Fruit fly (Drosophila melanogaster) whole organism, embryonic: ENCODE results near the gene Mgat4a.

Experiments used
- Awh ChIP-seq: fragments of 200-800 bp; sonication (Bioruptor generic); IDR thresholded peaks from 2 replicates; pipeline ENCODE4, ENCODE4 v1.3.6; 2022; ENCODE audit warnings: missing biosample characterization, missing genetic modification characterization
- B-H2 ChIP-seq: fragments of 200-800 bp; sonication (Bioruptor generic); optimal IDR thresholded peaks from 2 replicates; lab custom pipeline; 2018; ENCODE audit warnings: missing biosample characterization, mild to moderate bottlenecking, missing genetic modification characterization
- Bgb ChIP-seq: fragments of 200-800 bp; sonication (Bioruptor generic); IDR thresholded peaks from 2 replicates; pipeline ENCODE4 v1.3.6; 2022; ENCODE audit warnings: missing biosample characterization, missing genetic modification characterization; ENCODE audit not compliant: partially characterized antibody
- CG10565 ChIP-seq: fragments of 200-800 bp; sonication (Bioruptor generic); optimal IDR thresholded peaks from 3 replicates; lab custom pipeline; 2016; ENCODE audit warnings: missing biosample characterization, mild to moderate bottlenecking, missing genetic modification characterization
- CG10654 ChIP-seq: fragments of 200-800 bp; sonication (Bioruptor generic); optimal IDR thresholded peaks from 2 replicates; lab custom pipeline; 2016; ENCODE audit warnings: missing biosample characterization, missing genetic modification characterization
- CG11695 ChIP-seq: fragments of 200-800 bp; sonication (Bioruptor generic); IDR thresholded peaks from 3 replicates; pipeline ENCODE4 v1.3.6; 2022; ENCODE audit warnings: missing biosample characterization, missing genetic modification characterization
- CG12104 ChIP-seq: fragments of 200-800 bp; sonication (Bioruptor generic); optimal IDR thresholded peaks from 3 replicates; lab custom pipeline; 2016; ENCODE audit warnings: missing biosample characterization, missing genetic modification characterization
- CG13624 ChIP-seq: fragments of 200-800 bp; sonication (Bioruptor generic); optimal IDR thresholded peaks from 2 replicates; lab custom pipeline; 2016; ENCODE audit warnings: missing biosample characterization, missing genetic modification characterization
- CG14441 ChIP-seq: fragments of 200-800 bp; sonication (Bioruptor generic); IDR thresholded peaks from 2 replicates; pipeline ENCODE4 v1.3.6; 2022; ENCODE audit warnings: missing biosample characterization, missing genetic modification characterization
- CG14710 ChIP-seq: fragments of 200-800 bp; sonication (Bioruptor generic); optimal IDR thresholded peaks from 3 replicates; lab custom pipeline; 2019; ENCODE audit warnings: missing biosample characterization, mild to moderate bottlenecking, missing genetic modification characterization, moderate library complexity
- CG15601 ChIP-seq: fragments of 200-800 bp; sonication (Bioruptor generic); optimal IDR thresholded peaks from 3 replicates; lab custom pipeline; 2019; ENCODE audit warnings: missing biosample characterization, mild to moderate bottlenecking, missing genetic modification characterization, moderate library complexity
- CG16813 ChIP-seq: fragments of 200-800 bp; sonication (Bioruptor generic); IDR thresholded peaks from 3 replicates; pipeline ENCODE4 v1.3.6; 2022; ENCODE audit warnings: missing biosample characterization, missing genetic modification characterization; ENCODE audit not compliant: partially characterized antibody
- CG2116 ChIP-seq: fragments of 200-800 bp; sonication (Bioruptor generic); optimal IDR thresholded peaks from 3 replicates; lab custom pipeline; 2018; ENCODE audit warnings: missing biosample characterization, mild to moderate bottlenecking, missing genetic modification characterization
- CG2199 ChIP-seq: fragments of 200-800 bp; sonication (Bioruptor generic); IDR thresholded peaks from 3 replicates; pipeline ENCODE4 v1.3.6; 2022; ENCODE audit warnings: missing biosample characterization, missing genetic modification characterization
- CG33213 ChIP-seq: fragments of 200-800 bp; sonication (Bioruptor generic); optimal IDR thresholded peaks from 3 replicates; lab custom pipeline; 2016; ENCODE audit warnings: missing biosample characterization, missing genetic modification characterization
- CG7372 ChIP-seq: fragments of 200-800 bp; sonication (Bioruptor generic); IDR thresholded peaks from 2 replicates; pipeline ENCODE4 v1.3.6; 2022; ENCODE audit warnings: missing biosample characterization, missing genetic modification characterization
- CG9932 ChIP-seq: fragments of 200-800 bp; sonication (Bioruptor generic); IDR thresholded peaks from 2 replicates; pipeline ENCODE4 v1.3.6; 2022; ENCODE audit warnings: missing biosample characterization, missing genetic modification characterization
- Dfd ChIP-seq, 2 experiments: fragments of >200 bp; optimal IDR thresholded peaks; 2 replicates each; lab custom pipeline; 2017; ENCODE audit warnings: missing biosample characterization in 2 of 2, missing genetic modification characterization in 2 of 2
- Dref ChIP-seq: fragments of 200-800 bp; sonication (Bioruptor generic); IDR thresholded peaks from 2 replicates; pipeline ENCODE4 v1.3.6; 2022; ENCODE audit warnings: missing biosample characterization, missing genetic modification characterization
- Elba2 ChIP-seq: fragments of 200-800 bp; sonication (Bioruptor generic); optimal IDR thresholded peaks from 3 replicates; lab custom pipeline; 2016; ENCODE audit warnings: missing biosample characterization, missing genetic modification characterization
- Fer1 ChIP-seq: fragments of 200-800 bp; sonication (Bioruptor generic); optimal IDR thresholded peaks from 2 replicates; lab custom pipeline; 2017; ENCODE audit warnings: missing biosample characterization, mild to moderate bottlenecking, missing genetic modification characterization
- Fer2 ChIP-seq: fragments of 200-800 bp; sonication (Bioruptor generic); optimal IDR thresholded peaks from 2 replicates; lab custom pipeline; 2018; ENCODE audit warnings: missing biosample characterization, mild to moderate bottlenecking, missing genetic modification characterization, moderate library complexity
- Hmr ChIP-seq: fragments of 200-800 bp; sonication (Bioruptor generic); optimal IDR thresholded peaks from 3 replicates; lab custom pipeline; 2017; ENCODE audit warnings: mild to moderate bottlenecking, missing biosample characterization, missing genetic modification reagents, missing genetic modification characterization
- Hr51 ChIP-seq, 2 experiments: fragments of 200-800 bp; sonication (Bioruptor generic); optimal IDR thresholded peaks; 2 replicates in 1 of 2; 3 replicates in 1 of 2; lab custom pipeline; 2016 to 2018; ENCODE audit warnings: missing biosample characterization in 2 of 2, missing genetic modification characterization in 2 of 2, mild to moderate bottlenecking in 1 of 2, moderate library complexity in 1 of 2
- MBD-R2 ChIP-seq: fragments of 200-800 bp; sonication (Bioruptor generic); IDR thresholded peaks from 2 replicates; pipeline ENCODE4 v1.3.6; 2022; ENCODE audit warnings: missing biosample characterization, missing genetic modification characterization
- NK7.1 ChIP-seq: fragments of 200-800 bp; sonication (Bioruptor generic); optimal IDR thresholded peaks from 3 replicates; lab custom pipeline; 2016; ENCODE audit warnings: missing biosample characterization, missing genetic modification characterization
- Nf-YA ChIP-seq: fragments of 200-800 bp; sonication (Bioruptor generic); IDR thresholded peaks from 2 replicates; pipeline ENCODE4 v1.3.6; 2022; ENCODE audit warnings: missing biosample characterization, missing genetic modification characterization
- Ptx1 ChIP-seq: fragments of 200-800 bp; sonication (Bioruptor generic); IDR thresholded peaks from 2 replicates; pipeline ENCODE4 v1.3.6; 2022; ENCODE audit warnings: missing biosample characterization, missing genetic modification characterization
- Ravus ChIP-seq: fragments of 200-800 bp; sonication (Bioruptor generic); IDR thresholded peaks from 2 replicates; pipeline ENCODE4 v1.3.6; 2022; ENCODE audit warnings: missing biosample characterization, missing genetic modification characterization
- Xrp1 ChIP-seq: fragments of 200-800 bp; sonication (Bioruptor generic); IDR thresholded peaks from 2 replicates; pipeline ENCODE4 v1.3.6; 2022; ENCODE audit warnings: missing biosample characterization, missing genetic modification characterization
- bigmax ChIP-seq: fragments of 200-800 bp; sonication (Bioruptor generic); optimal IDR thresholded peaks from 2 replicates; lab custom pipeline; 2018; ENCODE audit warnings: missing biosample characterization, mild to moderate bottlenecking, missing genetic modification characterization
- caup ChIP-seq: fragments of 200-800 bp; sonication (Bioruptor generic); optimal IDR thresholded peaks from 3 replicates; lab custom pipeline; 2017; ENCODE audit warnings: missing biosample characterization, mild to moderate bottlenecking, missing genetic modification characterization, moderate library complexity; ENCODE audit not compliant: severe bottlenecking
- chif ChIP-seq, 2 experiments: fragments of 200-800 bp; sonication (Bioruptor generic); optimal IDR thresholded peaks; 3 replicates each; lab custom pipeline; 2016; ENCODE audit warnings: missing biosample characterization in 2 of 2, missing genetic modification characterization in 2 of 2
- crol ChIP-seq: fragments of 200-800 bp; sonication (Bioruptor generic); IDR thresholded peaks from 2 replicates; pipeline ENCODE4 v1.3.6; 2022; ENCODE audit warnings: missing biosample characterization, missing genetic modification characterization
- dati ChIP-seq: fragments of 200-800 bp; sonication (Bioruptor generic); IDR thresholded peaks from 2 replicates; pipeline ENCODE4 v1.3.6; 2022; ENCODE audit warnings: missing biosample characterization, missing genetic modification characterization
- gcm ChIP-seq: fragments of 200-800 bp; sonication (Bioruptor generic); optimal IDR thresholded peaks from 2 replicates; lab custom pipeline; 2019; ENCODE audit warnings: missing biosample characterization, mild to moderate bottlenecking, missing genetic modification characterization, moderate library complexity
- grau ChIP-seq: fragments of 200-800 bp; optimal IDR thresholded peaks from 3 replicates; lab custom pipeline; 2019; ENCODE audit warnings: missing biosample characterization, mild to moderate bottlenecking, missing genetic modification characterization, moderate library complexity
- grn ChIP-seq: fragments of 200-800 bp; sonication (Bioruptor generic); optimal IDR thresholded peaks from 3 replicates; lab custom pipeline; 2017; ENCODE audit warnings: missing biosample characterization, missing genetic modification characterization
- gt ChIP-seq: fragments of 200-800 bp; sonication (Bioruptor generic); IDR thresholded peaks from 2 replicates; pipeline ENCODE4 v1.3.6; 2022; ENCODE audit warnings: missing biosample characterization, missing genetic modification characterization
- onecut ChIP-seq: fragments of 200-800 bp; sonication (Bioruptor generic); IDR thresholded peaks from 2 replicates; pipeline ENCODE4 v1.3.6; 2022; ENCODE audit warnings: missing biosample characterization, missing genetic modification characterization
- pan ChIP-seq, 4 experiments: fragments of >200 bp in 3 of 4; fragments of 200-800 bp in 1 of 4; sonication (Bioruptor generic) in 1 of 4; optimal IDR thresholded peaks in 3 of 4; IDR thresholded peaks in 1 of 4; 2 replicates each; pipeline versions ENCODE4 v1.3.6 to Lab custom; 2017 to 2022; ENCODE audit warnings: missing biosample characterization in 2 of 4, missing genetic modification characterization in 2 of 4, mixed read lengths in 1 of 4
- peb ChIP-seq: fragments of 200-800 bp; sonication (Bioruptor generic); IDR thresholded peaks from 2 replicates; pipeline ENCODE4 v1.3.6; 2022; ENCODE audit warnings: missing biosample characterization, missing genetic modification characterization
- pnt ChIP-seq: fragments of 200-800 bp; sonication (Bioruptor generic); optimal IDR thresholded peaks from 3 replicates; lab custom pipeline; 2016; ENCODE audit warnings: missing biosample characterization, missing genetic modification characterization
- run ChIP-seq: fragments of 200-800 bp; sonication (Bioruptor generic); optimal IDR thresholded peaks from 3 replicates; lab custom pipeline; 2018; ENCODE audit warnings: missing biosample characterization, mild to moderate bottlenecking, missing genetic modification characterization
- sc ChIP-seq, 3 experiments: fragments of >200 bp in 2 of 3; fragments of 200-800 bp in 1 of 3; sonication (Bioruptor generic) in 1 of 3; optimal IDR thresholded peaks; 2 replicates in 2 of 3; 3 replicates in 1 of 3; lab custom pipeline; 2017; ENCODE audit warnings: mild to moderate bottlenecking in 1 of 3, missing biosample characterization in 1 of 3, missing genetic modification characterization in 1 of 3, missing genetic modification reagents in 1 of 3
- tll ChIP-seq, 2 experiments: fragments of 200-800 bp in 1 of 2; fragments of >200 bp in 1 of 2; sonication (Bioruptor generic) in 1 of 2; optimal IDR thresholded peaks; 2 replicates each; lab custom pipeline; 2017 to 2019; ENCODE audit warnings: missing biosample characterization in 2 of 2, missing genetic modification characterization in 2 of 2, mild to moderate bottlenecking in 1 of 2, moderate library complexity in 1 of 2
- trh ChIP-seq: fragments of 200-800 bp; sonication (Bioruptor generic); optimal IDR thresholded peaks from 2 replicates; lab custom pipeline; 2016; ENCODE audit warnings: missing biosample characterization, missing genetic modification characterization
- zfh1 ChIP-seq: fragments of 200-800 bp; sonication (Bioruptor generic); IDR thresholded peaks from 3 replicates; pipeline ENCODE4 v1.3.6; 2022; ENCODE audit warnings: missing biosample characterization, missing genetic modification characterization

Mgat4a gene

DNA sequence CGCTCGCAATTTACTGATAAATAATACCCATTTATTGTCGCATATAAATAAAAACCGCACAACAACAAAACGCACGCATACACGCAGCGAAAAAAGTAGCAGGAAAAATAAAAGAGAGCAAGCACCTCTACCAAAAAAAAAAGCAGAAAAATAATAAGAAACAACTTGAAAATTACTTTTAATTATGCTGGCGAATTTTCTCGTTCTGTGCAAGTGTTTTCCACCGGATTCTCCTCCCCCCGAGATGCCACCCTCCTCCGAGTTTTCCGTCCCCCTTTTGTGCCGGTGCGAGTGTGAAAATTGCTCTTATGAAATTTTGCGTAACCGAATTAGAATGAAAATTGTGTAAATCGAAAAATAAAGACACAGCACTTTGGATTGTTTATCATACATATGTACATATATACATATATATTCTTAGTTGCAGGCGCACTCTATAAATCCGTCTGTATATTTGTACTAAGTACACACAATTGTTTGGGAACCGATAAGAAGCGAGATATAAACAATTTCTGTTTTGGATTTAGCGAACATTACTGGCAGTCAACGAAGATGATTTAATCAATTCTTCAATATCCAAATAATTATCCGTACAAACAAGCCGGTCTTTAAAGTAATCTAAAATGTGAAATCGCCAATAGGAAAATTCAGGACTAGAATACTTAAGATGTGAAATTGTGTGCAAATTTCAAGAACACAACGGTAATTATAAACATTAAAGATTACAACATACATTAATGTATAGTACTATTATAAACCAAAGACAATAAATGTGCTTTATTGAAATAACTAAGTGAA is 29.2 kb downstream of the Mgat4a start (continued):
- TF ChIP-seq grn (GFP tag; lab: Kevin White, UChicago) = no peak
- no peak for TF ChIP-seq Hr51 (GFP tag; optimal IDR thresholded peaks at IDR 0.05; lab: Kevin White, UChicago)
- TF ChIP-seq gt = no peak
- TF ChIP-seq CG10565 = no peak
- no peak for TF ChIP-seq CG7372
- TF ChIP-seq zfh1 (GFP tag; lab: Robert Waterston, UW) = 0 out of 3 replicates have a peak, but pooled peaks have one; percentile 22
- no peak for TF ChIP-seq CG10654 (GFP tag; lab: Kevin White, UChicago)
- no peak for TF ChIP-seq Bgb (GFP tag; lab: Robert Waterston, UW)
- TF ChIP-seq caup (GFP tag; lab: Kevin White, UChicago) = no peak
- no peak for TF ChIP-seq CG12104 (GFP tag; lab: Kevin White, UChicago)
- TF ChIP-seq CG11695 = 0 out of 3 replicates have a peak, but pooled peaks have one; percentile 14
- TF ChIP-seq tll (GFP tag; optimal IDR thresholded peaks at IDR 0.05; lab: Kevin White, UChicago) = no peak
- no peak for TF ChIP-seq CG9932
- TF ChIP-seq Hmr (GFP tag; lab: Kevin White, UChicago) = no peak
- peak; percentile 90 for TF ChIP-seq Elba2 (GFP tag; lab: Kevin White, UChicago)
- TF ChIP-seq CG15601 (tag; lab: Kevin White, UChicago) = no peak
- TF ChIP-seq MBD-R2 = no peak
- TF ChIP-seq gcm (GFP tag; lab: Kevin White, UChicago) = no peak
- TF ChIP-seq run (tag; lab: Kevin White, UChicago) = no peak
- no peak for TF ChIP-seq pnt (GFP tag; lab: Kevin White, UChicago)
- peak in 1 of 2 experiments; percentile 10 for TF ChIP-seq chif (GFP tag; optimal IDR thresholded peaks at IDR 0.05; lab: Kevin White, UChicago)
- TF ChIP-seq B-H2 (GFP tag; lab: Kevin White, UChicago) = no peak
- TF ChIP-seq Ptx1 (GFP tag; lab: Robert Waterston, UW) = 0 out of 2 replicates have a peak, but pooled peaks have one; percentile 17
- no peak for TF ChIP-seq sc (optimal IDR thresholded peaks at IDR 0.05; lab: Kevin White, UChicago)
- no peak for TF ChIP-seq sc (GFP tag; optimal IDR thresholded peaks at IDR 0.05; lab: Kevin White, UChicago)
- TF ChIP-seq Nf-YA (GFP tag; lab: Robert Waterston, UW) = no peak
- TF ChIP-seq CG13624 (GFP tag; lab: Kevin White, UChicago) = no peak
- TF ChIP-seq Fer1 = no peak
- TF ChIP-seq CG14441 = peak; percentile 28; the same call in 1 of the 2 replicates
- TF ChIP-seq Ravus (GFP tag; lab: Robert Waterston, UW) = no peak
- TF ChIP-seq trh (GFP tag; lab: Kevin White, UChicago) = no peak
- TF ChIP-seq pan (optimal IDR thresholded peaks at IDR 0.05; lab: Kevin White, UChicago) = no peak
- peak in 1 of 2 experiments; percentile 25 for TF ChIP-seq pan (GFP tag; optimal IDR thresholded peaks at IDR 0.05 in 1 of 2, IDR thresholded peaks at IDR 0.05 in 1 of 2)
- no peak for TF ChIP-seq Dref (GFP tag; lab: Robert Waterston, UW)
- no peak for TF ChIP-seq onecut (GFP tag; lab: Robert Waterston, UW)
- peak; percentile 25; the same call in 1 of the 2 replicates for TF ChIP-seq Xrp1
- TF ChIP-seq NK7.1 (GFP tag; lab: Kevin White, UChicago) = no peak
- no peak for TF ChIP-seq CG2199
- peak; percentile 57; the same call in 1 of the 2 replicates for TF ChIP-seq Awh (GFP tag; lab: Robert Waterston, UW)
- TF ChIP-seq bigmax (GFP tag; lab: Kevin White, UChicago) = no peak
- no peak for TF ChIP-seq peb (GFP tag; lab: Robert Waterston, UW)
- TF ChIP-seq CG16813 (GFP tag; lab: Robert Waterston, UW) = no peak
- no peak for TF ChIP-seq CG14710 (tag; lab: Kevin White, UChicago)
- no peak for TF ChIP-seq Dfd (GFP tag; optimal IDR thresholded peaks at IDR 0.05; lab: Kevin White, UChicago)
- no peak for TF ChIP-seq Fer2 (tag; lab: Kevin White, UChicago)
- TF ChIP-seq dati (GFP tag; lab: Robert Waterston, UW) = no peak
- no peak for TF ChIP-seq CG33213 (GFP tag; lab: Kevin White, UChicago)
- no peak for TF ChIP-seq CG2116 (GFP tag; lab: Kevin White, UChicago)
- TF ChIP-seq crol = peak; percentile 67
- no peak for TF ChIP-seq grau
